Worm (Caenorhabditis elegans) whole organism, L4 larva: ENCODE results near the gene clec-169.

Source experiments
- D1046.2 ChIP-seq: fragments of 200-800 bp; sonication (Bioruptor generic); IDR thresholded peaks from 2 replicates; pipeline ENCODE4 v1.3.6; 2022; ENCODE audit warnings: missing genetic modification characterization, missing compliant biosample characterization
- F26F4.8 ChIP-seq: fragments of 200-800 bp; sonication (Bioruptor generic); conservative IDR thresholded peaks from 2 replicates; pipeline ENCODE4 v1.3.6; 2022; ENCODE audit warnings: missing genetic modification characterization, missing compliant biosample characterization
- T26A8.4 ChIP-seq: fragments of 200-800 bp; sonication (Bioruptor generic); IDR thresholded peaks from 2 replicates; pipeline ENCODE4 v1.3.6; 2022; ENCODE audit warnings: missing genetic modification characterization, missing compliant biosample characterization
- aha-1 ChIP-seq: fragments of 150-350 bp; peaks from one replicate; lab custom pipeline; 2014; ENCODE audit warnings: missing biosample characterization, missing genetic modification characterization
- ceh-28 ChIP-seq: fragments of 150-350 bp; optimal IDR thresholded peaks from 2 replicates; lab custom pipeline; 2014; ENCODE audit warnings: missing biosample characterization, missing genetic modification reagents, missing genetic modification characterization
- ceh-32 ChIP-seq: sonication (generic microtip); optimal IDR thresholded peaks from 2 replicates; lab custom pipeline; 2016; ENCODE audit warnings: mild to moderate bottlenecking, missing genetic modification characterization, missing compliant biosample characterization; ENCODE audit not compliant: poor library complexity
- ceh-44 ChIP-seq: fragments of 200-800 bp; sonication (Bioruptor generic); IDR thresholded peaks from 2 replicates; pipeline ENCODE4 v1.3.6; 2022; ENCODE audit warnings: missing genetic modification reagents, missing genetic modification characterization, missing compliant biosample characterization
- ceh-62 ChIP-seq: sonication (generic microtip); optimal IDR thresholded peaks from 2 replicates; lab custom pipeline; 2017; ENCODE audit warnings: missing biosample characterization, missing genetic modification characterization
- daf-16 ChIP-seq, 3 experiments: sonication (generic microtip); optimal IDR thresholded peaks; 2 replicates each; lab custom pipeline; 2016 to 2017; ENCODE audit warnings: missing genetic modification characterization in 3 of 3, missing genetic modification reagents in 3 of 3, mild to moderate bottlenecking in 2 of 3, missing compliant biosample characterization in 2 of 3, missing biosample characterization in 1 of 3, moderate library complexity in 1 of 3
- daf-19 ChIP-seq: fragments of 200-800 bp; sonication (Bioruptor generic); conservative IDR thresholded peaks from 2 replicates; pipeline ENCODE4 v1.3.6; 2022; ENCODE audit warnings: missing genetic modification characterization, missing compliant biosample characterization
- dpl-1 ChIP-seq: fragments of 150-350 bp; optimal IDR thresholded peaks from 2 replicates; lab custom pipeline; 2014; ENCODE audit warnings: missing biosample characterization, missing genetic modification reagents, missing genetic modification characterization
- dve-1 ChIP-seq: sonication (generic microtip); optimal IDR thresholded peaks from 2 replicates; lab custom pipeline; 2017; ENCODE audit warnings: antibody characterized with exemption, mild to moderate bottlenecking, missing genetic modification characterization, missing compliant biosample characterization; ENCODE audit not compliant: insufficient read depth
- fkh-10 ChIP-seq: fragments of 150-350 bp; optimal IDR thresholded peaks from 2 replicates; lab custom pipeline; 2014; ENCODE audit warnings: missing biosample characterization, missing genetic modification reagents, missing genetic modification characterization
- gei-8 ChIP-seq: fragments of 200-800 bp; sonication (Bioruptor generic); optimal IDR thresholded peaks from 2 replicates; lab custom pipeline; 2018; ENCODE audit warnings: mild to moderate bottlenecking, missing genetic modification characterization, missing compliant biosample characterization
- hlh-11 ChIP-seq: fragments of 200-800 bp; sonication (Bioruptor generic); optimal IDR thresholded peaks from 2 replicates; lab custom pipeline; 2018; ENCODE audit warnings: mild to moderate bottlenecking, missing genetic modification characterization, missing compliant biosample characterization
- hlh-30 ChIP-seq: sonication (generic microtip); optimal IDR thresholded peaks from 2 replicates; lab custom pipeline; 2017; ENCODE audit warnings: antibody characterized with exemption, mild to moderate bottlenecking, missing genetic modification characterization, missing compliant biosample characterization; ENCODE audit not compliant: insufficient read depth
- hmg-1.1 ChIP-seq: fragments of 200-800 bp; sonication (Bioruptor generic); IDR thresholded peaks from 2 replicates; pipeline ENCODE4 v1.3.6; 2022; ENCODE audit warnings: missing genetic modification reagents, missing genetic modification characterization, missing compliant biosample characterization
- lin-1 ChIP-seq: fragments of 200-800 bp; sonication (Bioruptor generic); IDR thresholded peaks from 2 replicates; pipeline ENCODE4 v1.3.6; 2022; ENCODE audit warnings: missing genetic modification reagents, missing genetic modification characterization, missing compliant biosample characterization
- lin-29 ChIP-seq: fragments of 200-800 bp; sonication (Bioruptor generic); IDR thresholded peaks from 2 replicates; pipeline ENCODE4 v1.3.6; 2022; ENCODE audit warnings: missing genetic modification reagents, missing genetic modification characterization, missing compliant biosample characterization
- lin-39 ChIP-seq: fragments of 150-350 bp; optimal IDR thresholded peaks from 2 replicates; lab custom pipeline; 2014; ENCODE audit warnings: missing biosample characterization, missing genetic modification reagents, missing genetic modification characterization
- mdl-1 ChIP-seq, 2 experiments: fragments of 150-350 bp in 1 of 2; sonication (generic microtip) in 1 of 2; optimal IDR thresholded peaks; 2 replicates each; lab custom pipeline; 2014 to 2017; ENCODE audit warnings: missing biosample characterization in 2 of 2, missing genetic modification characterization in 2 of 2
- mes-2 ChIP-seq: sonication (generic microtip); optimal IDR thresholded peaks from 2 replicates; lab custom pipeline; 2016; ENCODE audit warnings: missing genotype, mild to moderate bottlenecking, missing genetic modification characterization, missing compliant biosample characterization; ENCODE audit not compliant: poor library complexity, severe bottlenecking
- mxl-3 ChIP-seq: fragments of 200-800 bp; sonication (Bioruptor generic); optimal IDR thresholded peaks from 2 replicates; lab custom pipeline; 2018; ENCODE audit warnings: mild to moderate bottlenecking, missing genetic modification characterization, missing compliant biosample characterization
- nhr-111 ChIP-seq: fragments of 200-800 bp; sonication (Bioruptor generic); optimal IDR thresholded peaks from 2 replicates; lab custom pipeline; 2018; ENCODE audit warnings: mild to moderate bottlenecking, missing genetic modification characterization, missing compliant biosample characterization
- nhr-28 ChIP-seq: fragments of 150-350 bp; optimal IDR thresholded peaks from 2 replicates; lab custom pipeline; 2014; ENCODE audit warnings: missing biosample characterization, missing genetic modification characterization
- nhr-6 ChIP-seq: fragments of 150-350 bp; optimal IDR thresholded peaks from 2 replicates; lab custom pipeline; 2014; ENCODE audit warnings: missing biosample characterization, missing genetic modification characterization
- nhr-77 ChIP-seq: fragments of 150-350 bp; optimal IDR thresholded peaks from 2 replicates; lab custom pipeline; 2014; ENCODE audit warnings: missing biosample characterization, missing genetic modification characterization
- rbr-2 ChIP-seq: sonication (generic microtip); optimal IDR thresholded peaks from 2 replicates; lab custom pipeline; 2016; ENCODE audit warnings: missing genotype, missing genetic modification characterization, missing compliant biosample characterization
- saeg-2 ChIP-seq: fragments of 200-800 bp; sonication (Bioruptor generic); IDR thresholded peaks from 2 replicates; pipeline ENCODE4 v1.3.6; 2022; ENCODE audit warnings: missing genetic modification reagents, missing genetic modification characterization, missing compliant biosample characterization
- snpc-4 ChIP-seq: fragments of 150-350 bp; optimal IDR thresholded peaks from 2 replicates; lab custom pipeline; 2014; ENCODE audit warnings: missing biosample characterization, missing genetic modification characterization
- tag-97 ChIP-seq: fragments of 200-800 bp; sonication (Bioruptor generic); IDR thresholded peaks from 2 replicates; pipeline ENCODE4 v1.3.6; 2022; ENCODE audit warnings: missing genetic modification characterization, missing compliant biosample characterization
- unc-130 ChIP-seq: sonication (generic microtip); optimal IDR thresholded peaks from 2 replicates; lab custom pipeline; 2016; ENCODE audit warnings: missing genetic modification reagents, missing genetic modification characterization, missing compliant biosample characterization
- unc-62 ChIP-seq, 3 experiments: fragments of 150-350 bp in 1 of 3; sonication (generic microtip); optimal IDR thresholded peaks in 2 of 3; peaks in 1 of 3; 1 replicate in 1 of 3; 2 replicates in 2 of 3; lab custom pipeline; 2014 to 2017; ENCODE audit warnings: missing biosample characterization in 3 of 3, missing genetic modification characterization in 3 of 3, missing genetic modification reagents in 3 of 3, missing genotype in 1 of 3
- vab-7 ChIP-seq: fragments of 200-800 bp; sonication (Bioruptor generic); IDR thresholded peaks from 2 replicates; pipeline ENCODE4 v1.3.6; 2022; ENCODE audit warnings: missing genetic modification reagents, missing genetic modification characterization, missing compliant biosample characterization
- zag-1 ChIP-seq: fragments of 150-350 bp; optimal IDR thresholded peaks from 2 replicates; lab custom pipeline; 2014; ENCODE audit warnings: missing biosample characterization, missing genetic modification characterization
- zip-2 ChIP-seq: fragments of 150-350 bp; optimal IDR thresholded peaks from 2 replicates; lab custom pipeline; 2014; ENCODE audit warnings: missing biosample characterization, missing genetic modification characterization

clec-169 gene

DNA sequence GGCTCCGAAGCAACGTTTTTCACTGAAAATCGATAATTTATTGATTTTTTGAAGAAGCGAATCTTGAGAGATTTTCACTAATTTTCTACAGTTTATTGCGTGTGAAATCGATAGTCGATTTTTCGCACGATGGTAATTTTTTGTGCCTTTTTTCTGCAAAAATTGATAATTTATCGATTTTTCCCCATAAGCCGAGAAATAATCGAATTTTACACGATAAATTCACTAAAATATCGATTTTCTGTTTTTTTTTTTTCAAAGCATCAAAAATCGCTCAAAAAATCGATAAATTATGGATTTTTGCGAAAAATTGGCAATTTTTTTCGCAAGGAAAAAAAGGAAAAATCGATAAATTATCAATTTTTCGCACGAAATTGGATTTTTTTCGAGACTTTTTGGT, 25.3 kb upstream of the clec-169 start:
- TF ChIP-seq lin-39 (tag; lab: Kevin White, UChicago) (no peak), unc-130 (GFP tag; lab: Kevin White, UChicago) (no peak), ceh-28 (peak; percentile 77), saeg-2 (GFP tag; lab: Robert Waterston, UW) (no peak)

DNA sequence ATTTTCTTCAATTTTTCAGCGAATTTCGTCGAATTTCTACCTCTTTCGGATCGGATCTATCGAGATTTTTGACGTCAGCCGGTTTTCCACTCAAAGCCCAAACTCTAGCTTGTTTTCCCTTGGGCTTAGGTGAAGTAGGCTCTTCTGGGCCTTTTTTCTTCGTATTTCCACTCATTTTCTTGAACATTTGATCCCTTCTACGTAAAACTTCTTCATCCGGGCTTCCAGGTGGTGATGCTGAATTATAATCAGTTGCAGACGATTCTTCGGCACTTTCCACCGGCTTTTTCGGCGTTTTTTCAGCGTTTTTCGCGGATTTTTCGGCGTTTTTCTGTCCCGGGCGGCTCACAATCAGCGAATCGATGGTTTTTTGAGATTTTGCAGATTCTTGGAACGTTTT, 23.0 kb upstream of the clec-169 start:
- no peak for TF ChIP-seq T26A8.4 (GFP tag; lab: Robert Waterston, UW)
- no peak for TF ChIP-seq dpl-1 (GFP tag; lab: Kevin White, UChicago)
- TF ChIP-seq aha-1, result peak; percentile 87
- no peak for TF ChIP-seq vab-7
- no peak for TF ChIP-seq nhr-111 (GFP tag; lab: Kevin White, UChicago)
- no peak for TF ChIP-seq ceh-28
- no peak for TF ChIP-seq D1046.2 (GFP tag; lab: Robert Waterston, UW)
- TF ChIP-seq daf-16 (GFP tag; optimal IDR thresholded peaks at IDR 0.05; lab: Kevin White, UChicago), result no peak
- no peak for TF ChIP-seq daf-16 (tag; optimal IDR thresholded peaks at IDR 0.05; lab: Kevin White, UChicago)
- TF ChIP-seq unc-62 (GFP tag; optimal IDR thresholded peaks at IDR 0.05 in 1 of 2; lab: Kevin White, UChicago), result peak in 1 of 2 experiments; percentile 87
- no peak for TF ChIP-seq unc-62 (tag; optimal IDR thresholded peaks at IDR 0.05; lab: Kevin White, UChicago)
- no peak for TF ChIP-seq zag-1 (tag; lab: Kevin White, UChicago)
- TF ChIP-seq lin-39 (tag; lab: Kevin White, UChicago), result no peak
- no peak for TF ChIP-seq ceh-32

DNA sequence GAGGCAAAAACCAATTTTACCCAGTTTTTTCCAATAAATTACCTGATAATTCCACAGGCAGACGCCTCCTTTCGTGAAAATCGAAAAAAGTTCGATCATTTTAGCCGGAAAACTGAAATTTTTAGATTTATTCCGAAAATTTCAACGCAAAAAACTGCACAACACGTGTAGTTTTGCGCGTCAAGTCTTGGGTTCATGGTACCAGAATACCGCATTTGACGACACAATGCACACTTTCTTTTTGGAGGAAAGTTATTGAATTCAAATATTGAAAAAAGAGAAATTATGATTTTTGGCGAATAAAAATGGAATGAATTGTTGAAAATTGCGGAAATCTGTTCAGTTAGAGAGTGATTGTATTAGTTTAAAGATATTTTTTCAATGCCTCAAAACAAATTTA, 21.4 kb upstream of the clec-169 start, which contains the start of gene F38A1.8:
Gene F38A1.8 (minus strand): TSS at position 167 of the 400 bp plus-strand sequence.
- TF ChIP-seq mes-2 (tag; lab: Kevin White, UChicago) (peak; percentile 74), lin-1 (GFP tag; lab: Robert Waterston, UW) (no peak), daf-19 (GFP tag; lab: Robert Waterston, UW) (no peak), daf-16 (GFP tag; optimal IDR thresholded peaks at IDR 0.05; lab: Kevin White, UChicago) (no peak), daf-16 (tag; optimal IDR thresholded peaks at IDR 0.05; lab: Kevin White, UChicago) (peak; percentile 16), lin-29 (no peak), hlh-30 (tag; lab: Kevin White, UChicago) (peak; percentile 80), dve-1 (peak; percentile 38), gei-8 (GFP tag; lab: Kevin White, UChicago) (no peak), mxl-3 (peak; percentile 74), snpc-4 (tag; lab: Kevin White, UChicago) (no peak), hlh-11 (peak; percentile 42), F26F4.8 (GFP tag; lab: Robert Waterston, UW) (no peak), rbr-2 (tag; lab: Kevin White, UChicago) (no peak), ceh-62 (no peak), ceh-44 (no peak), nhr-77 (tag; lab: Kevin White, UChicago) (no peak), zip-2 (tag; lab: Kevin White, UChicago) (no peak), tag-97 (GFP tag; lab: Robert Waterston, UW) (no peak), nhr-6 (tag; lab: Kevin White, UChicago) (peak; percentile 22), nhr-28 (no peak), hmg-1.1 (GFP tag; lab: Robert Waterston, UW) (0 out of 2 replicates have a peak, but pooled peaks have one; percentile 30), dpl-1 (GFP tag; lab: Kevin White, UChicago) (peak; percentile 90), fkh-10 (no peak), mdl-1 (tag; optimal IDR thresholded peaks at IDR 0.05; lab: Kevin White, UChicago) (peak in 1 of 2 experiments; percentile 74)

DNA sequence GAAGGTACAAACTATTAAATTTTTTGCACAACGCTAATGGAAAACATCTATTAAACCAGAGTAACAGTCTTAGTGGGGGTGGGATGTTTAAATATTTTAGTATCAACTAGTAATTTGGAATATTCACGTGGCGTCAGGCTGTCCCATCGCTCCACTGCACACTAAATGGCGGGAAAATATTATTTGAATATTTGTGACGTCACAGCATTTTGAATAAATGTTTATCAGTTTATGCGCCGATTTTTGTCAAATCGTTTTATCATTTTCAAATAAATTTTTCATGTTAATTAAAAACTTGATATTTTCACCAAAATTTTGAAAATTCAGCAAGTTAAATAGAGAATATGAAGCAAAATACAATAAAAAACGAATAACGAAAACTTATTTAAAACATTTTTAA, 17.8 kb upstream of the clec-169 start, which contains the start of gene F38A1.15:
Gene F38A1.15 (minus strand): TSS at position 101 of the 400 bp plus-strand sequence.
- TF ChIP-seq ceh-32, result no peak
- TF ChIP-seq fkh-10, result no peak
- peak in 1 of 2 experiments; percentile 72 for TF ChIP-seq unc-62 (GFP tag; optimal IDR thresholded peaks at IDR 0.05 in 1 of 2; lab: Kevin White, UChicago)
- no peak for TF ChIP-seq unc-62 (tag; optimal IDR thresholded peaks at IDR 0.05; lab: Kevin White, UChicago)
